Worm (Caenorhabditis elegans): ENCODE results near the gene Y51A2B.2.

The Y51A2B.2 gene

DNA sequence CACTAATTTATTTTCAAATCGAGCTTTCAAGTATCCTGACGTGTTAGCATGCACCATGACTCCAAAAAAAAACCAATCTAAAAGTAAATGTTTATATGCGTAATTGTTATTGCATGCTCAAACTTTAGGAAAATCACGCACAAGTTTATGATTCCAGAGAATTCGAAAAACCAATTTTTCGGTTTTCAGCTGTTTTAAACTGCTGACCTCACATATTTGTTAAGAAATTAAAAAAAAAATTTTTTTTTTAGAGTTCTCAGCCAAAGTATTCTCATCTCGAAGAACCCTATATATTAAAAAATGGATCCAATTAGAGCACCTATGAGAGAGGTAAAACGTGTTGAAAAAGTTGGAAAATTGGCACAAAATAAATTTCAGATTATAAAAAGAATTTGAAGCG, at the start of gene Y51A2B.2:
Gene Y51A2B.2, plus strand, starts transcription at position 301 of the 400 bp plus-strand sequence.
- TF ChIP-seq dpl-1 (GFP tag; optimal IDR thresholded peaks at IDR 0.05) = no peak
- no peak for TF ChIP-seq lir-3 (tag; optimal IDR thresholded peaks at IDR 0.05)
- TF ChIP-seq aly-2 (tag; optimal IDR thresholded peaks at IDR 0.05) = no peak
- TF ChIP-seq hif-1 (tag; optimal IDR thresholded peaks at IDR 0.05) = no peak
- TF ChIP-seq daf-8 (GFP tag; IDR thresholded peaks at IDR 0.05) = no peak
- TF ChIP-seq mdl-1 (tag; optimal IDR thresholded peaks at IDR 0.05) = no peak
- TF ChIP-seq egl-27 (tag; optimal IDR thresholded peaks at IDR 0.05) = no peak
- TF ChIP-seq dmd-8 (GFP tag; IDR thresholded peaks at IDR 0.05) = no peak
- TF ChIP-seq mes-2 (tag; optimal IDR thresholded peaks at IDR 0.05; ENCODE audit: poor library complexity, severe bottlenecking) = no peak
- no peak for TF ChIP-seq lin-38 (GFP tag; IDR thresholded peaks at IDR 0.05)
- no peak for TF ChIP-seq lin-13 (GFP tag; optimal IDR thresholded peaks at IDR 0.05)

- TF ChIP-seq skn-1 (tag; optimal IDR thresholded peaks at IDR 0.05) = no peak
- peak; percentile 48 for TF ChIP-seq nhr-28 (tag; optimal IDR thresholded peaks at IDR 0.05)
- peak; percentile 55 for TF ChIP-seq dmd-6 (GFP tag; IDR thresholded peaks at IDR 0.05)
- no peak for TF ChIP-seq nhr-10 (tag; optimal IDR thresholded peaks at IDR 0.05)
- TF ChIP-seq snpc-4 (tag; optimal IDR thresholded peaks at IDR 0.05) = no peak
- peak; percentile 66 for TF ChIP-seq pqm-1 (tag; optimal IDR thresholded peaks at IDR 0.05)
- no peak for TF ChIP-seq lin-29 (GFP tag; IDR thresholded peaks at IDR 0.05)
- TF ChIP-seq nhr-102 (tag; optimal IDR thresholded peaks at IDR 0.05) = no peak
- no peak for TF ChIP-seq zag-1 (tag; optimal IDR thresholded peaks at IDR 0.05)
- no peak for TF ChIP-seq mxl-3 (GFP tag; optimal IDR thresholded peaks at IDR 0.05)
- TF ChIP-seq lin-39 (tag; optimal IDR thresholded peaks at IDR 0.05) = no peak
- no peak for TF ChIP-seq zfp-3 (GFP tag; conservative IDR thresholded peaks at IDR 0.05)
- no peak for TF ChIP-seq lin-13 (GFP tag; optimal IDR thresholded peaks at IDR 0.05)
- no peak for TF ChIP-seq hmg-1.1 (GFP tag; IDR thresholded peaks at IDR 0.05)
- TF ChIP-seq gei-8 (GFP tag; optimal IDR thresholded peaks at IDR 0.05) = no peak
- TF ChIP-seq hlh-30 (tag; optimal IDR thresholded peaks at IDR 0.05; ENCODE audit: insufficient read depth) = no peak
- TF ChIP-seq jun-1 (tag; optimal IDR thresholded peaks at IDR 0.05) = no peak
- TF ChIP-seq lin-38 (GFP tag; IDR thresholded peaks at IDR 0.05) = no peak
- TF ChIP-seq ceh-82 (tag; optimal IDR thresholded peaks at IDR 0.05) = no peak
- TF ChIP-seq php-3 (GFP tag; IDR thresholded peaks at IDR 0.05) = 0 out of 2 replicates have a peak, but pooled peaks have one; percentile 18
- TF ChIP-seq cey-2 (tag; optimal IDR thresholded peaks at IDR 0.05; ENCODE audit: borderline replicate concordance, insufficient read depth) = no peak
- TF ChIP-seq ZK337.2 (GFP tag; IDR thresholded peaks at IDR 0.05) = no peak
- TF ChIP-seq dmd-9 (GFP tag; IDR thresholded peaks at IDR 0.05) = no peak
- TF ChIP-seq ztf-7 (tag; optimal IDR thresholded peaks at IDR 0.05) = no peak
- TF ChIP-seq nhr-111 (GFP tag; optimal IDR thresholded peaks at IDR 0.05) = no peak
- no peak for TF ChIP-seq dve-1 (tag; optimal IDR thresholded peaks at IDR 0.05; ENCODE audit: insufficient read depth)
- TF ChIP-seq F44E2.7 (GFP tag; IDR thresholded peaks at IDR 0.05) = no peak
- TF ChIP-seq daf-16 (GFP tag; optimal IDR thresholded peaks at IDR 0.05) = no peak
- TF ChIP-seq daf-16 (tag; optimal IDR thresholded peaks at IDR 0.05) = no peak
- TF ChIP-seq hlh-11 (tag; optimal IDR thresholded peaks at IDR 0.05) = peak; percentile 39
- no peak for TF ChIP-seq fkh-10 (GFP tag; optimal IDR thresholded peaks at IDR 0.05)
- no peak for TF ChIP-seq lim-7 (GFP tag; IDR thresholded peaks at IDR 0.05)
- no peak for TF ChIP-seq lin-1 (GFP tag; IDR thresholded peaks at IDR 0.05)
- TF ChIP-seq mxl-2 (GFP tag; conservative IDR thresholded peaks at IDR 0.05) = no peak
- TF ChIP-seq nhr-237 (tag; optimal IDR thresholded peaks at IDR 0.05) = no peak
- no peak for TF ChIP-seq ama-1 (optimal IDR thresholded peaks at IDR 0.05)
- no peak for TF ChIP-seq F49E8.2 (tag; optimal IDR thresholded peaks at IDR 0.05; ENCODE audit: borderline replicate concordance)
- no peak for TF ChIP-seq ctbp-1 (GFP tag; IDR thresholded peaks at IDR 0.05)
- no peak for TF ChIP-seq ceh-44 (GFP tag; IDR thresholded peaks at IDR 0.05)
- TF ChIP-seq ceh-62 (tag; optimal IDR thresholded peaks at IDR 0.05) = no peak
- no peak for TF ChIP-seq madf-5 (GFP tag; IDR thresholded peaks at IDR 0.05)
These were observed 49.8 kb upstream of the Y51A2B.2 start for ce11 chrV:18324525-18324924.

Data from whole organism, L4 larva.